Worm (Caenorhabditis elegans) whole organism, L2 larva: Measurements from ENCODE around the gene ran-1.

Experiments used
- F13H6.1 ChIP-seq: sonication (generic microtip); optimal IDR thresholded peaks from 2 replicates; lab custom pipeline; 2016; ENCODE audit warnings: missing genetic modification characterization, missing compliant biosample characterization
- R02D3.7 ChIP-seq: fragments of 150-350 bp; optimal IDR thresholded peaks from 2 replicates; lab custom pipeline; 2014; ENCODE audit warnings: missing biosample characterization, missing genetic modification characterization
- Y55F3AM.14 ChIP-seq: fragments of 200-800 bp; sonication (Bioruptor generic); optimal IDR thresholded peaks from 2 replicates; lab custom pipeline; 2018; ENCODE audit warnings: mild to moderate bottlenecking, missing genetic modification characterization, missing compliant biosample characterization
- ZK546.5 ChIP-seq: sonication (generic microtip); optimal IDR thresholded peaks from 2 replicates; lab custom pipeline; 2017; ENCODE audit warnings: missing biosample characterization, missing genetic modification characterization
- alr-1 ChIP-seq: fragments of 150-350 bp; optimal IDR thresholded peaks from 2 replicates; lab custom pipeline; 2014; ENCODE audit warnings: missing biosample characterization, missing genetic modification characterization
- aly-2 ChIP-seq: fragments of 150-350 bp; optimal IDR thresholded peaks from 2 replicates; lab custom pipeline; 2014; ENCODE audit warnings: missing biosample characterization, missing genetic modification characterization
- ama-1 ChIP-seq: fragments of 150-350 bp; optimal IDR thresholded peaks from 2 replicates; lab custom pipeline; 2018; ENCODE audit warnings: inconsistent platforms
- blmp-1 ChIP-seq: sonication (generic microtip); optimal IDR thresholded peaks from 2 replicates; lab custom pipeline; 2017; ENCODE audit warnings: missing genetic modification characterization, mild to moderate bottlenecking, missing compliant biosample characterization, antibody characterized with exemption, moderate library complexity; ENCODE audit not compliant: insufficient read depth
- ceh-16 ChIP-seq: fragments of 150-350 bp; optimal IDR thresholded peaks from 2 replicates; lab custom pipeline; 2014; ENCODE audit warnings: missing biosample characterization, missing genetic modification characterization
- ceh-82 ChIP-seq: fragments of 150-350 bp; optimal IDR thresholded peaks from 2 replicates; lab custom pipeline; 2014; ENCODE audit warnings: missing biosample characterization, missing genetic modification characterization
- crh-2 ChIP-seq: sonication (generic microtip); optimal IDR thresholded peaks from 2 replicates; lab custom pipeline; 2017; ENCODE audit warnings: missing biosample characterization, missing genetic modification characterization
- egl-27 ChIP-seq: sonication (generic microtip); optimal IDR thresholded peaks from 3 replicates; lab custom pipeline; 2017; ENCODE audit warnings: missing biosample characterization, missing genetic modification reagents, missing genetic modification characterization
- elt-1 ChIP-seq: fragments of 150-350 bp; optimal IDR thresholded peaks from 2 replicates; lab custom pipeline; 2014; ENCODE audit warnings: missing biosample characterization, missing genetic modification characterization
- elt-3 ChIP-seq: sonication (generic microtip); optimal IDR thresholded peaks from 2 replicates; lab custom pipeline; 2017; ENCODE audit warnings: missing biosample characterization, missing genetic modification characterization
- fos-1 ChIP-seq: fragments of 150-350 bp; optimal IDR thresholded peaks from 2 replicates; lab custom pipeline; 2014; ENCODE audit warnings: missing biosample characterization, missing genetic modification characterization
- gmeb-1 ChIP-seq: fragments of 150-350 bp; optimal IDR thresholded peaks from 2 replicates; lab custom pipeline; 2014; ENCODE audit warnings: missing biosample characterization, missing genetic modification characterization
- lin-11 ChIP-seq: fragments of 150-350 bp; sonication (generic microtip); optimal IDR thresholded peaks from 2 replicates; lab custom pipeline; 2014; ENCODE audit warnings: missing biosample characterization, missing genetic modification characterization, inconsistent platforms, mixed read lengths
- lin-13 ChIP-seq: fragments of 150-350 bp; optimal IDR thresholded peaks from 2 replicates; lab custom pipeline; 2014; ENCODE audit warnings: missing biosample characterization, missing genetic modification reagents, missing genetic modification characterization
- lin-39 ChIP-seq: fragments of 150-350 bp; optimal IDR thresholded peaks from 2 replicates; lab custom pipeline; 2014; ENCODE audit warnings: missing biosample characterization, missing genetic modification reagents, missing genetic modification characterization
- lsy-2 ChIP-seq, 2 experiments: fragments of 150-350 bp in 1 of 2; sonication (generic microtip) in 1 of 2; optimal IDR thresholded peaks; 2 replicates each; lab custom pipeline; 2014 to 2017; ENCODE audit warnings: missing biosample characterization in 2 of 2, missing genetic modification characterization in 2 of 2
- mab-5 ChIP-seq: fragments of 150-350 bp; optimal IDR thresholded peaks from 2 replicates; lab custom pipeline; 2014; ENCODE audit warnings: missing biosample characterization, missing genetic modification characterization
- mbf-1 ChIP-seq: sonication (generic microtip); optimal IDR thresholded peaks from 2 replicates; lab custom pipeline; 2017; ENCODE audit warnings: missing biosample characterization, missing genetic modification characterization
- mdl-1 ChIP-seq, 2 experiments: fragments of 150-350 bp in 1 of 2; sonication (generic microtip) in 1 of 2; optimal IDR thresholded peaks; 2 replicates each; lab custom pipeline; 2017; ENCODE audit warnings: missing biosample characterization in 2 of 2, missing genetic modification characterization in 2 of 2
- nhr-10 ChIP-seq: sonication (generic microtip); optimal IDR thresholded peaks from 2 replicates; lab custom pipeline; 2017; ENCODE audit warnings: missing biosample characterization, missing genetic modification characterization
- nhr-11 ChIP-seq: fragments of 150-350 bp; optimal IDR thresholded peaks from 2 replicates; lab custom pipeline; 2014; ENCODE audit warnings: missing biosample characterization, missing genetic modification characterization
- nhr-12 ChIP-seq: fragments of 150-350 bp; optimal IDR thresholded peaks from 2 replicates; lab custom pipeline; 2014; ENCODE audit warnings: missing biosample characterization, missing genetic modification characterization
- nhr-129 ChIP-seq: fragments of 150-350 bp; optimal IDR thresholded peaks from 2 replicates; lab custom pipeline; 2014; ENCODE audit warnings: missing biosample characterization, missing genetic modification characterization
- nhr-237 ChIP-seq: fragments of 150-350 bp; optimal IDR thresholded peaks from 2 replicates; lab custom pipeline; 2014; ENCODE audit warnings: missing biosample characterization, missing genetic modification characterization
- nhr-25 ChIP-seq: fragments of 150-350 bp; sonication (generic microtip); optimal IDR thresholded peaks from 3 replicates; lab custom pipeline; 2014; ENCODE audit warnings: missing biosample characterization, missing genetic modification characterization
- nhr-77 ChIP-seq: fragments of 150-350 bp; optimal IDR thresholded peaks from 2 replicates; lab custom pipeline; 2014; ENCODE audit warnings: missing biosample characterization, missing genetic modification characterization
- peb-1 ChIP-seq: fragments of 150-350 bp; optimal IDR thresholded peaks from 2 replicates; lab custom pipeline; 2014; ENCODE audit warnings: missing biosample characterization, missing genetic modification characterization
- sem-4 ChIP-seq: fragments of 150-350 bp; optimal IDR thresholded peaks from 2 replicates; lab custom pipeline; 2014; ENCODE audit warnings: missing biosample characterization, missing genetic modification reagents, missing genetic modification characterization
- skn-1 ChIP-seq: sonication (generic microtip); optimal IDR thresholded peaks from 2 replicates; lab custom pipeline; 2017; ENCODE audit warnings: missing biosample characterization, missing genetic modification characterization
- sma-3 ChIP-seq: sonication (generic microtip); optimal IDR thresholded peaks from 2 replicates; lab custom pipeline; 2016; ENCODE audit warnings: missing genetic modification reagents, missing genetic modification characterization, missing compliant biosample characterization
- sma-9 ChIP-seq, 2 experiments: fragments of 150-350 bp in 1 of 2; sonication (generic microtip) in 1 of 2; optimal IDR thresholded peaks; 2 replicates each; lab custom pipeline; 2014 to 2016; ENCODE audit warnings: missing genetic modification characterization in 2 of 2, mild to moderate bottlenecking in 1 of 2, missing biosample characterization in 1 of 2, missing compliant biosample characterization in 1 of 2, missing genetic modification reagents in 1 of 2, moderate library complexity in 1 of 2
- unc-39 ChIP-seq: fragments of 150-350 bp; optimal IDR thresholded peaks from 2 replicates; lab custom pipeline; 2014; ENCODE audit warnings: missing biosample characterization, missing genetic modification characterization
- unc-55 ChIP-seq: fragments of 150-350 bp; sonication (generic microtip); optimal IDR thresholded peaks from 3 replicates; lab custom pipeline; 2014; ENCODE audit warnings: missing biosample characterization, missing genetic modification reagents, missing genetic modification characterization
- unc-62 ChIP-seq: fragments of 150-350 bp; optimal IDR thresholded peaks from 2 replicates; lab custom pipeline; 2014; ENCODE audit warnings: missing biosample characterization, missing genetic modification reagents, missing genetic modification characterization
- zag-1 ChIP-seq: fragments of 150-350 bp; optimal IDR thresholded peaks from 2 replicates; lab custom pipeline; 2014; ENCODE audit warnings: missing biosample characterization, missing genetic modification characterization
- ztf-1 ChIP-seq: fragments of 200-800 bp; sonication (Bioruptor generic); conservative IDR thresholded peaks from 2 replicates; pipeline ENCODE4 v1.3.6; 2022; ENCODE audit warnings: missing genetic modification characterization, missing compliant biosample characterization
- ztf-11 ChIP-seq: sonication (generic microtip); optimal IDR thresholded peaks from 2 replicates; lab custom pipeline; 2017; ENCODE audit warnings: missing biosample characterization, missing genetic modification characterization
- ztf-4 ChIP-seq: fragments of 150-350 bp; optimal IDR thresholded peaks from 2 replicates; lab custom pipeline; 2014; ENCODE audit warnings: missing biosample characterization, missing genetic modification characterization

The ran-1 gene

ce11 chrIII:10720170-10720569 is 27.4 kb downstream of the ran-1 start (continued):
- TF ChIP-seq unc-39 (tag; lab: Kevin White, UChicago) (no peak), ztf-11 (tag; lab: Kevin White, UChicago) (no peak)

- TF ChIP-seq nhr-10 (tag; lab: Kevin White, UChicago) (no peak), unc-62 (GFP tag; lab: Kevin White, UChicago) (no peak), F13H6.1 (tag; lab: Kevin White, UChicago) (peak; percentile 50), sma-9 (GFP tag; optimal IDR thresholded peaks at IDR 0.05; lab: Kevin White, UChicago) (peak; percentile 81), sma-9 (tag; optimal IDR thresholded peaks at IDR 0.05; lab: Kevin White, UChicago) (no peak), unc-55 (GFP tag; lab: Kevin White, UChicago) (no peak), fos-1 (tag; lab: Kevin White, UChicago) (peak; percentile 61), elt-3 (no peak), nhr-129 (tag; lab: Kevin White, UChicago) (peak; percentile 20), gmeb-1 (peak; percentile 9), lin-39 (tag; lab: Kevin White, UChicago) (no peak), crh-2 (peak; percentile 94), sma-3 (GFP tag; lab: Kevin White, UChicago) (peak; percentile 52), blmp-1 (tag; lab: Kevin White, UChicago) (peak; percentile 55), mbf-1 (tag; lab: Kevin White, UChicago) (no peak), nhr-25 (peak; percentile 58), lin-13 (peak; percentile 5)
Observed at ce11 chrIII:10719057-10719456, 28.5 kb downstream of the ran-1 start.

ce11 chrIII:10718078-10718477 is 29.4 kb downstream of the ran-1 start:
- no peak for TF ChIP-seq zag-1
- no peak for TF ChIP-seq lin-39 (tag; lab: Kevin White, UChicago)
- TF ChIP-seq peb-1 = no peak
- no peak for TF ChIP-seq mdl-1 (tag; optimal IDR thresholded peaks at IDR 0.05; lab: Kevin White, UChicago)
- TF ChIP-seq crh-2 = peak; percentile 11
- TF ChIP-seq Y55F3AM.14 (GFP tag; lab: Kevin White, UChicago) = peak; percentile 3
- TF ChIP-seq unc-39 (tag; lab: Kevin White, UChicago) = no peak
- TF ChIP-seq sma-3 (GFP tag; lab: Kevin White, UChicago) = no peak
- TF ChIP-seq gmeb-1 = no peak
- no peak for TF ChIP-seq nhr-237 (tag; lab: Kevin White, UChicago)
- no peak for TF ChIP-seq ZK546.5 (tag; lab: Kevin White, UChicago)
- TF ChIP-seq sem-4 (tag; lab: Kevin White, UChicago) = no peak
- no peak for TF ChIP-seq elt-1
- TF ChIP-seq lin-11 (tag; lab: Kevin White, UChicago) = no peak
- TF ChIP-seq sma-9 (GFP tag; optimal IDR thresholded peaks at IDR 0.05; lab: Kevin White, UChicago) = peak; percentile 30
- TF ChIP-seq sma-9 (tag; optimal IDR thresholded peaks at IDR 0.05; lab: Kevin White, UChicago) = no peak
- TF ChIP-seq nhr-25 = peak; percentile 6
- no peak for TF ChIP-seq skn-1 (tag; lab: Kevin White, UChicago)
- no peak for TF ChIP-seq ama-1 (lab: Kevin White, UChicago)
- no peak for TF ChIP-seq nhr-129 (tag; lab: Kevin White, UChicago)

ce11 chrIII:10717479-10717878 is 30.0 kb downstream of the ran-1 start:
- no peak for TF ChIP-seq nhr-77 (tag; lab: Kevin White, UChicago)
- TF ChIP-seq nhr-12 (tag; lab: Kevin White, UChicago) = no peak
- TF ChIP-seq unc-55 (GFP tag; lab: Kevin White, UChicago) = no peak
- TF ChIP-seq ceh-82 (tag; lab: Kevin White, UChicago) = no peak
- TF ChIP-seq crh-2 = peak; percentile 81
- TF ChIP-seq lsy-2 (tag; optimal IDR thresholded peaks at IDR 0.05; lab: Kevin White, UChicago) = peak in 1 of 2 experiments; percentile 62
- peak; percentile 62 for TF ChIP-seq fos-1 (tag; lab: Kevin White, UChicago)
- no peak for TF ChIP-seq nhr-11
- TF ChIP-seq lin-13 = no peak
- no peak for TF ChIP-seq alr-1 (tag; lab: Kevin White, UChicago)
- TF ChIP-seq gmeb-1 = peak; percentile 4
- TF ChIP-seq sma-3 (GFP tag; lab: Kevin White, UChicago) = peak; percentile 86
- no peak for TF ChIP-seq lin-11 (tag; lab: Kevin White, UChicago)
- no peak for TF ChIP-seq elt-3
- no peak for TF ChIP-seq elt-1
- peak; percentile 91 for TF ChIP-seq sma-9 (GFP tag; optimal IDR thresholded peaks at IDR 0.05; lab: Kevin White, UChicago)
- TF ChIP-seq sma-9 (tag; optimal IDR thresholded peaks at IDR 0.05; lab: Kevin White, UChicago) = no peak
- no peak for TF ChIP-seq peb-1
- peak; percentile 80 for TF ChIP-seq F13H6.1 (tag; lab: Kevin White, UChicago)
- peak; percentile 88 for TF ChIP-seq nhr-129 (tag; lab: Kevin White, UChicago)
- TF ChIP-seq ztf-11 (tag; lab: Kevin White, UChicago) = no peak
- no peak for TF ChIP-seq mdl-1 (tag; optimal IDR thresholded peaks at IDR 0.05; lab: Kevin White, UChicago)
- TF ChIP-seq ztf-1 (GFP tag; lab: Robert Waterston, UW) = no peak
- no peak for TF ChIP-seq R02D3.7 (tag; lab: Kevin White, UChicago)
- TF ChIP-seq nhr-10 (tag; lab: Kevin White, UChicago) = no peak
- TF ChIP-seq zag-1 = peak; percentile 11
- no peak for TF ChIP-seq Y55F3AM.14 (GFP tag; lab: Kevin White, UChicago)
- TF ChIP-seq unc-39 (tag; lab: Kevin White, UChicago) = no peak
- TF ChIP-seq ztf-4 (tag; lab: Kevin White, UChicago) = peak; percentile 76
- TF ChIP-seq blmp-1 (tag; lab: Kevin White, UChicago) = peak; percentile 89
- no peak for TF ChIP-seq mbf-1 (tag; lab: Kevin White, UChicago)
- TF ChIP-seq aly-2 (tag; lab: Kevin White, UChicago) = no peak
- no peak for TF ChIP-seq nhr-237 (tag; lab: Kevin White, UChicago)
- peak; percentile 62 for TF ChIP-seq egl-27 (tag; lab: Kevin White, UChicago)
- peak; percentile 94 for TF ChIP-seq nhr-25
- TF ChIP-seq mab-5 (tag; lab: Kevin White, UChicago) = peak; percentile 12
- TF ChIP-seq ceh-16 = no peak
- TF ChIP-seq sem-4 (tag; lab: Kevin White, UChicago) = peak; percentile 43
